Worm (Caenorhabditis elegans) whole organism, L2 larva: Measurements from ENCODE around the gene C10A4.1.

ENCODE experiments used
- lin-39 ChIP-seq: fragments of 150-350 bp; optimal IDR thresholded peaks from 2 replicates; lab custom pipeline; 2014; ENCODE audit warnings: missing biosample characterization, missing genetic modification reagents, missing genetic modification characterization
- ztf-11 ChIP-seq: sonication (generic microtip); optimal IDR thresholded peaks from 2 replicates; lab custom pipeline; 2017; ENCODE audit warnings: missing biosample characterization, missing genetic modification characterization

DNA sequence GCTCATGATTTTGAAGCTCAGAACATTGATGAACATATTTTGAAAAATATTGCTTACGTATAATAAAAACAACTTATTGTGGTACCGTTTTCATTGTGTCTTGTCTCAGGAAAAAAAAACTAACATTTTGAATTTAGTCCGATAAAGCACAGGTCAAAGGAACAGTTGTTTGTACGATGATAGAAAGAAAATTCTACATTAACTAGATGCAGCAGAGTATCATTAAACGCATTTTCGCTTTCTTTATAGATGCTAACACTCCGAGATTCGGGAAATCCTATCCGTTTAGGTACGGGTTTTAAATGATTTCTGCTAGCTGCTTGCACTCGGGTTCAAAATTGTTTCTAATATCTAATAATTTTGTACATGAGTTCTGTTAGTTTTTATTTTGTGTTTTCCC lies 7.2 kb upstream of the C10A4.1 start:
- TF ChIP-seq lin-39 (tag; lab: Kevin White, UChicago): no peak
- TF ChIP-seq ztf-11 (tag; lab: Kevin White, UChicago): no peak
